Worm (Caenorhabditis elegans): Measurements from ENCODE around the gene ZC443.2.
A peak's percentile ranks its signal among the peaks of the same experiment; 100 is the strongest.

Gene ZC443.2

DNA sequence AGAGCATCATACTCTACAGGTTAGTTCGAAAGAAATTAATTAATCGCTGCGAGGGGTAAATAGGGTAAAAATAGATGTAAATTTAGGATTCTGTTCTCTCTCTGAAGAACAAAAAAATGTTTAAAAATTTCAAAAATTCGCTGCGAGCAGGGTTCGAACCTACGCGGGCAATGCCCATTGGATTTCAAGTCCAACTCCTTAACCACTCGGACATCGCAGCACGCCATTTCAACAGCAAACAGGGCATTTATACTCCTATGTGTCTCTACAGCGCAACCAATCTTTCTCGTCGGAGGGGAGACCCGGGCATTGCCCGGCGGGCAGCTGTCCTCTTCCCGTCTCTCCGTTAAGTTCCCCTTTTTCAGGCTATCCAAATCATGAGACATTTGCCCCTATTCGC is 30.7 kb downstream of the ZC443.2 start (continued):
- TF ChIP-seq C17E4.6 (GFP tag; IDR thresholded peaks at IDR 0.05) (0 out of 2 replicates have a peak, but pooled peaks have one; percentile 21), nfya-2 (GFP tag; IDR thresholded peaks at IDR 0.05) (no peak), ztf-6 (GFP tag; IDR thresholded peaks at IDR 0.05) (0 out of 2 replicates have a peak, but pooled peaks have one; percentile 53), let-526 (GFP tag; IDR thresholded peaks at IDR 0.05) (peak; percentile 60; the same call in 1 of the 2 replicates), snpc-4 (GFP tag; optimal IDR thresholded peaks at IDR 0.05) (peak; percentile 44), snpc-4 (tag; optimal IDR thresholded peaks at IDR 0.05) (peak in 1 of 4 experiments; percentile 68), ztf-18 (tag; optimal IDR thresholded peaks at IDR 0.05) (peak; percentile 79), pbrm-1 (GFP tag; IDR thresholded peaks at IDR 0.05) (peak; percentile 81), lin-26 (GFP tag; IDR thresholded peaks at IDR 0.05) (peak; percentile 97), B0336.3 (GFP tag; IDR thresholded peaks at IDR 0.05) (no peak), Y67H2A.10 (GFP tag; conservative IDR thresholded peaks at IDR 0.05) (no peak), ztf-26 (tag; optimal IDR thresholded peaks at IDR 0.05) (peak; percentile 51), gei-17 (GFP tag; optimal IDR thresholded peaks at IDR 0.05) (peak; percentile 13), ztf-28 (GFP tag; IDR thresholded peaks at IDR 0.05) (no peak), ceh-58 (GFP tag; IDR thresholded peaks at IDR 0.05) (peak; percentile 83; the same call in 1 of the 2 replicates), repo-1 (tag; optimal IDR thresholded peaks at IDR 0.05) (peak; percentile 15), Y79H2A.3 (GFP tag; conservative IDR thresholded peaks at IDR 0.05) (peak; percentile 84), ztf-22 (GFP tag; optimal IDR thresholded peaks at IDR 0.05) (peak; percentile 21), madf-6 (GFP tag; IDR thresholded peaks at IDR 0.05) (no peak), F39B2.1 (GFP tag; IDR thresholded peaks at IDR 0.05) (no peak), F57A8.1 (GFP tag; optimal IDR thresholded peaks at IDR 0.05) (peak; percentile 68), ccch-3 (GFP tag; optimal IDR thresholded peaks at IDR 0.05) (no peak), ekl-4 (GFP tag; IDR thresholded peaks at IDR 0.05) (peak; percentile 68; the same call in 1 of the 2 replicates), F57C9.4 (tag; optimal IDR thresholded peaks at IDR 0.05) (no peak), aptf-3 (GFP tag; IDR thresholded peaks at IDR 0.05) (0 out of 2 replicates have a peak, but pooled peaks have one; percentile 26), nhr-80 (tag; optimal IDR thresholded peaks at IDR 0.05) (no peak), mel-28 (tag; optimal IDR thresholded peaks at IDR 0.05; ENCODE audit: borderline replicate concordance) (peak; percentile 17), hlh-12 (tag; optimal IDR thresholded peaks at IDR 0.05) (peak; percentile 4), K12H6.12 (tag; optimal IDR thresholded peaks at IDR 0.05) (peak; percentile 44), hmg-20 (GFP tag; IDR thresholded peaks at IDR 0.05) (peak; percentile 53; the same call in 1 of the 2 replicates), tbx-9 (tag; optimal IDR thresholded peaks at IDR 0.05; ENCODE audit: borderline replicate concordance) (no peak), T07F8.4 (tag; optimal IDR thresholded peaks at IDR 0.05) (peak; percentile 71), attf-3 (GFP tag; conservative IDR thresholded peaks at IDR 0.05) (peak; percentile 65), egl-44 (GFP tag; IDR thresholded peaks at IDR 0.05) (no peak; the same call in 1 of the 2 replicates), chd-7 (tag; optimal IDR thresholded peaks at IDR 0.05) (peak; percentile 83), sdz-38 (tag; optimal IDR thresholded peaks at IDR 0.05) (no peak), bed-1 (GFP tag; IDR thresholded peaks at IDR 0.05) (no peak), sptf-2 (GFP tag; optimal IDR thresholded peaks at IDR 0.05) (peak; percentile 59), somi-1 (GFP tag; optimal IDR thresholded peaks at IDR 0.05) (peak; percentile 65), egl-18 (GFP tag; IDR thresholded peaks at IDR 0.05) (no peak), madf-10 (tag; optimal IDR thresholded peaks at IDR 0.05) (peak; percentile 47), athp-1 (tag; optimal IDR thresholded peaks at IDR 0.05) (peak; percentile 72), F10E7.11 (tag; optimal IDR thresholded peaks at IDR 0.05) (no peak), ZK185.1 (tag; optimal IDR thresholded peaks at IDR 0.05; ENCODE audit: poor library complexity, severe bottlenecking) (peak; percentile 69), nfya-1 (tag; optimal IDR thresholded peaks at IDR 0.05; ENCODE audit: borderline replicate concordance, insufficient read depth) (no peak), lin-35 (GFP tag; optimal IDR thresholded peaks at IDR 0.05) (no peak), ztf-3 (GFP tag; optimal IDR thresholded peaks at IDR 0.05) (no peak), B0035.1 (tag; optimal IDR thresholded peaks at IDR 0.05) (no peak), Y53F4B.3 (GFP tag; IDR thresholded peaks at IDR 0.05) (no peak)
